Fruit fly (Drosophila melanogaster) whole organism, wandering third instar larva: ENCODE results near the gene raw.

ENCODE experiments used
- Abd-B ChIP-seq: fragments of >200 bp; optimal IDR thresholded peaks from 2 replicates; lab custom pipeline; 2017; ENCODE audit warnings: missing biosample characterization, missing genetic modification characterization
- Dfd ChIP-seq: fragments of >200 bp; optimal IDR thresholded peaks from 2 replicates; lab custom pipeline; 2017; ENCODE audit warnings: missing biosample characterization, missing genetic modification characterization
- Myc ChIP-seq: fragments of >200 bp; optimal IDR thresholded peaks from 2 replicates; lab custom pipeline; 2017
- OdsH ChIP-seq: fragments of 200-800 bp; sonication (Bioruptor generic); optimal IDR thresholded peaks from 2 replicates; lab custom pipeline; 2016; ENCODE audit warnings: missing biosample characterization, mild to moderate bottlenecking, missing genetic modification characterization
- Rel ChIP-seq, 2 experiments: fragments of 200-800 bp; sonication (Bioruptor generic) in 1 of 2; optimal IDR thresholded peaks; 2 replicates in 1 of 2; 3 replicates in 1 of 2; lab custom pipeline; 2016 to 2019; ENCODE audit warnings: mild to moderate bottlenecking in 2 of 2, missing biosample characterization in 2 of 2, missing genetic modification characterization in 2 of 2, moderate library complexity in 1 of 2
- foxo ChIP-seq, 2 experiments: fragments of 200-800 bp; sonication (Bioruptor generic); optimal IDR thresholded peaks; 2 replicates in 1 of 2; 3 replicates in 1 of 2; lab custom pipeline; 2016 to 2017; ENCODE audit warnings: missing biosample characterization in 2 of 2, missing genetic modification characterization in 2 of 2
- lola ChIP-seq: fragments of >200 bp; optimal IDR thresholded peaks from 2 replicates; lab custom pipeline; 2017; ENCODE audit warnings: missing biosample characterization, missing genetic modification characterization
- pan ChIP-seq: fragments of >200 bp; optimal IDR thresholded peaks from 2 replicates; lab custom pipeline; 2017
- psq ChIP-seq: fragments of 200-800 bp; sonication (Bioruptor generic); optimal IDR thresholded peaks from 3 replicates; lab custom pipeline; 2017; ENCODE audit warnings: missing biosample characterization, mild to moderate bottlenecking, missing genetic modification characterization, moderate library complexity
- sage ChIP-seq: fragments of 200-800 bp; sonication (Bioruptor generic); optimal IDR thresholded peaks from 2 replicates; lab custom pipeline; 2016; ENCODE audit warnings: missing biosample characterization, mild to moderate bottlenecking, missing genetic modification characterization
- usp ChIP-seq: fragments of >200 bp; optimal IDR thresholded peaks from 2 replicates; lab custom pipeline; 2017; ENCODE audit warnings: missing biosample characterization, missing genetic modification characterization

DNA sequence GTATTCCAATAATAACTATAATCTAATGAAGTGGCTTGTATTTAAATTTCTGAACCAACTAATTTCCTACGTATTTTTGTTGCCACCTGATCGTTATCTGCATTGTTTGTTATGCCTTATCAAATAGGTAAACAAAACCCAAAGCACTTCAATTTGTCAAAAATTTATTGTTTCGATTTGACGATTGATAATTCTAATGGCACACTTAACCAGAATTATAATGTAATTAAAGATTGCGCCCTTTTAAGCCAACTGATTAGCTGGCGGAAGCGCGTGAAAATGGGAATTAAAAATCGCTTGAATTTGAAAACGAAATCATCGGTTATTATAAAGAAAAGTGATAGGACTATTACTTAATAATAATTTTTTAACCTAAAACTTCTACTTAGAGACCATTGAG is 44.3 kb upstream of the raw start:
- TF ChIP-seq psq (no peak), pan (lab: Kevin White, UChicago) (no peak), lola (GFP tag; lab: Kevin White, UChicago) (no peak), OdsH (no peak), sage (GFP tag; lab: Kevin White, UChicago) (no peak), Dfd (no peak), foxo (GFP tag; optimal IDR thresholded peaks at IDR 0.05; lab: Kevin White, UChicago) (no peak), Rel (GFP tag; optimal IDR thresholded peaks at IDR 0.05; lab: Kevin White, UChicago) (no peak), Rel (tag; optimal IDR thresholded peaks at IDR 0.05; lab: Kevin White, UChicago) (no peak), Abd-B (no peak), Myc (lab: Kevin White, UChicago) (no peak), usp (GFP tag; lab: Kevin White, UChicago) (no peak)
